Fruit fly (Drosophila melanogaster) whole organism, pupa: ENCODE results near the gene Nadsyn.
A peak's percentile ranks its signal among the peaks of the same experiment; 100 is the strongest.

ENCODE experiments used
- CG10348 ChIP-seq: fragments of 200-800 bp; sonication (Bioruptor generic); IDR thresholded peaks from 2 replicates; pipeline ENCODE4 v1.3.6; 2022; ENCODE audit warnings: missing biosample characterization, missing genetic modification characterization
- CG12605 ChIP-seq: fragments of 200-800 bp; sonication (Bioruptor generic); IDR thresholded peaks from 2 replicates; pipeline ENCODE4 v1.3.6; 2022; ENCODE audit warnings: missing biosample characterization, missing genetic modification characterization
- CG13204 ChIP-seq: fragments of 200-800 bp; sonication (Bioruptor generic); optimal IDR thresholded peaks from 2 replicates; lab custom pipeline; 2018; ENCODE audit warnings: missing biosample characterization, mild to moderate bottlenecking, missing genetic modification characterization, moderate library complexity
- CG14655 ChIP-seq: fragments of 200-800 bp; sonication (Bioruptor generic); optimal IDR thresholded peaks from 3 replicates; lab custom pipeline; 2017; ENCODE audit warnings: mild to moderate bottlenecking, missing biosample characterization, missing genetic modification reagents, missing genetic modification characterization
- CG15710 ChIP-seq: fragments of 200-800 bp; sonication (Bioruptor generic); optimal IDR thresholded peaks from 2 replicates; lab custom pipeline; 2018; ENCODE audit warnings: missing biosample characterization, mild to moderate bottlenecking, missing genetic modification characterization, moderate library complexity
- CG17806 ChIP-seq: fragments of 200-800 bp; sonication (Bioruptor generic); optimal IDR thresholded peaks from 2 replicates; lab custom pipeline; 2018; ENCODE audit warnings: missing biosample characterization, mild to moderate bottlenecking, missing genetic modification characterization, moderate library complexity
- CG32121 ChIP-seq: fragments of 200-800 bp; sonication (Bioruptor generic); IDR thresholded peaks from 2 replicates; pipeline ENCODE4 v1.3.6; 2022; ENCODE audit warnings: missing biosample characterization, missing genetic modification characterization
- CG34367 ChIP-seq: fragments of 200-800 bp; sonication (Bioruptor generic); optimal IDR thresholded peaks from 2 replicates; lab custom pipeline; 2018; ENCODE audit warnings: missing biosample characterization, mild to moderate bottlenecking, missing genetic modification characterization
- CG4496 ChIP-seq: fragments of 200-800 bp; sonication (Bioruptor generic); IDR thresholded peaks from 3 replicates; pipeline ENCODE4 v1.3.6; 2022; ENCODE audit warnings: missing biosample characterization, missing genetic modification characterization
- CG8159 ChIP-seq: fragments of 200-800 bp; sonication (Bioruptor generic); optimal IDR thresholded peaks from 3 replicates; lab custom pipeline; 2018; ENCODE audit warnings: missing biosample characterization, mild to moderate bottlenecking, missing genetic modification characterization, moderate library complexity
- CG8301 ChIP-seq: fragments of 200-800 bp; sonication (Bioruptor generic); optimal IDR thresholded peaks from 2 replicates; lab custom pipeline; 2018; ENCODE audit warnings: missing biosample characterization, mild to moderate bottlenecking, missing genetic modification characterization
- CG9948 ChIP-seq: fragments of 200-800 bp; sonication (Bioruptor generic); optimal IDR thresholded peaks from 2 replicates; lab custom pipeline; 2018; ENCODE audit warnings: missing biosample characterization, mild to moderate bottlenecking, missing genetic modification characterization, moderate library complexity
- D1 ChIP-seq: fragments of 200-800 bp; sonication (Bioruptor generic); optimal IDR thresholded peaks from 2 replicates; lab custom pipeline; 2018; ENCODE audit warnings: missing biosample characterization, mild to moderate bottlenecking, missing genetic modification characterization, moderate library complexity
- EcR ChIP-seq: fragments of 200-800 bp; sonication (Bioruptor generic); optimal IDR thresholded peaks from 3 replicates; lab custom pipeline; 2019; ENCODE audit warnings: missing biosample characterization, missing genetic modification characterization, mild to moderate bottlenecking, moderate library complexity, missing genetic modification reagents
- Ets98B ChIP-seq: fragments of 200-800 bp; sonication (Bioruptor generic); IDR thresholded peaks from 2 replicates; pipeline ENCODE4 v1.3.6; 2022; ENCODE audit warnings: missing biosample characterization, missing genetic modification characterization
- Pif1A ChIP-seq: fragments of 200-800 bp; sonication (Bioruptor generic); optimal IDR thresholded peaks from 3 replicates; lab custom pipeline; 2016; ENCODE audit warnings: missing biosample characterization, missing genetic modification characterization
- Pif1B ChIP-seq: fragments of 200-800 bp; sonication (Bioruptor generic); optimal IDR thresholded peaks from 3 replicates; lab custom pipeline; 2016; ENCODE audit warnings: missing biosample characterization, missing genetic modification characterization
- Snoo ChIP-seq: fragments of 200-800 bp; sonication (Bioruptor generic); optimal IDR thresholded peaks from 3 replicates; lab custom pipeline; 2017; ENCODE audit warnings: missing biosample characterization, mild to moderate bottlenecking, missing genetic modification characterization, inconsistent platforms
- fd96Ca ChIP-seq: fragments of 200-800 bp; sonication (Bioruptor generic); IDR thresholded peaks from 3 replicates; pipeline ENCODE4 v1.3.6; 2022; ENCODE audit warnings: missing biosample characterization, missing genetic modification characterization
- gl ChIP-seq: fragments of 200-800 bp; sonication (Bioruptor generic); optimal IDR thresholded peaks from 2 replicates; lab custom pipeline; 2018; ENCODE audit warnings: missing biosample characterization, mild to moderate bottlenecking, missing genetic modification characterization
- rn ChIP-seq: fragments of 200-800 bp; sonication (Bioruptor generic); IDR thresholded peaks from 2 replicates; pipeline ENCODE4 v1.3.6; 2022; ENCODE audit warnings: missing biosample characterization, missing genetic modification characterization

Gene Nadsyn

dm6 chrX:13698717-13699427 is 19.2 kb downstream of the Nadsyn start:
- TF ChIP-seq CG4496 (peak; percentile 63; the same call in 1 of the 3 replicates), rn (GFP tag; lab: Robert Waterston, UW) (no peak), CG13204 (GFP tag; lab: Kevin White, UChicago) (no peak), CG9948 (tag; lab: Kevin White, UChicago) (no peak), CG10348 (GFP tag; lab: Robert Waterston, UW) (no peak), CG32121 (GFP tag; lab: Robert Waterston, UW) (0 out of 2 replicates have a peak, but pooled peaks have one; percentile 19), Pif1A (GFP tag; lab: Kevin White, UChicago) (no peak), Snoo (no peak), CG8301 (tag; lab: Kevin White, UChicago) (peak; percentile 8), CG17806 (tag; lab: Kevin White, UChicago) (no peak), Ets98B (GFP tag; lab: Robert Waterston, UW) (peak; percentile 43; the same call in 1 of the 2 replicates), CG8159 (no peak), CG14655 (GFP tag; lab: Kevin White, UChicago) (peak; percentile 15)
- TF ChIP-seq, all 21 proteins: peak for 5

- TF ChIP-seq CG34367 (tag; lab: Kevin White, UChicago) (no peak), Pif1A (GFP tag; lab: Kevin White, UChicago) (no peak), CG9948 (tag; lab: Kevin White, UChicago) (no peak), fd96Ca (GFP tag; lab: Robert Waterston, UW) (no peak), CG8301 (tag; lab: Kevin White, UChicago) (no peak), CG14655 (GFP tag; lab: Kevin White, UChicago) (no peak), Snoo (no peak), CG8159 (no peak), CG17806 (tag; lab: Kevin White, UChicago) (no peak), CG4496 (no peak), EcR (GFP tag; lab: Kevin White, UChicago) (no peak), CG15710 (tag; lab: Kevin White, UChicago) (no peak), gl (no peak), Pif1B (GFP tag; lab: Kevin White, UChicago) (no peak), CG12605 (GFP tag; lab: Robert Waterston, UW) (no peak), CG32121 (GFP tag; lab: Robert Waterston, UW) (no peak), D1 (tag; lab: Kevin White, UChicago) (no peak), CG10348 (GFP tag; lab: Robert Waterston, UW) (no peak), rn (GFP tag; lab: Robert Waterston, UW) (no peak)
- TF ChIP-seq, all 21 proteins: peak for 0
Measured at dm6 chrX:13691992-13692391, 26.1 kb downstream of the Nadsyn start, which contains the start of gene Nna1. Gene Nna1 (plus strand): TSS chrX:13692292.

dm6 chrX:13682652-13683051 is 35.4 kb downstream of the Nadsyn start, which contains the start of gene CG11158:
Gene CG11158 (plus strand): TSS chrX:13682952.
- TF ChIP-seq EcR (GFP tag; lab: Kevin White, UChicago) (no peak), CG14655 (GFP tag; lab: Kevin White, UChicago) (no peak), CG32121 (GFP tag; lab: Robert Waterston, UW) (no peak), CG9948 (tag; lab: Kevin White, UChicago) (no peak)

dm6 chrX:13681906-13682305 is 36.2 kb downstream of the Nadsyn start:
- TF ChIP-seq CG32121 (GFP tag; lab: Robert Waterston, UW), result no peak
- no peak for TF ChIP-seq EcR (GFP tag; lab: Kevin White, UChicago)
- no peak for TF ChIP-seq CG10348 (GFP tag; lab: Robert Waterston, UW)
- no peak for TF ChIP-seq CG12605 (GFP tag; lab: Robert Waterston, UW)
- no peak for TF ChIP-seq CG15710 (tag; lab: Kevin White, UChicago)
- no peak for TF ChIP-seq D1 (tag; lab: Kevin White, UChicago)
- no peak for TF ChIP-seq CG13204 (GFP tag; lab: Kevin White, UChicago)
- no peak for TF ChIP-seq CG4496
- no peak for TF ChIP-seq CG8159
- no peak for TF ChIP-seq gl
- no peak for TF ChIP-seq CG14655 (GFP tag; lab: Kevin White, UChicago)
- TF ChIP-seq rn (GFP tag; lab: Robert Waterston, UW), result no peak
- TF ChIP-seq CG9948 (tag; lab: Kevin White, UChicago), result no peak
- no peak for TF ChIP-seq CG34367 (tag; lab: Kevin White, UChicago)
- no peak for TF ChIP-seq Ets98B (GFP tag; lab: Robert Waterston, UW)
- TF ChIP-seq fd96Ca (GFP tag; lab: Robert Waterston, UW), result no peak
- TF ChIP-seq Pif1B (GFP tag; lab: Kevin White, UChicago), result no peak
- no peak for TF ChIP-seq CG8301 (tag; lab: Kevin White, UChicago)
- TF ChIP-seq Snoo, result no peak
- TF ChIP-seq, all 21 proteins: peak for 0

dm6 chrX:13680262-13680661 is 37.8 kb downstream of the Nadsyn start, which contains the start of gene CG12177:
Gene CG12177 (minus strand): TSS chrX:13680500.
- TF ChIP-seq CG15710 (tag; lab: Kevin White, UChicago), result no peak
- no peak for TF ChIP-seq Ets98B (GFP tag; lab: Robert Waterston, UW)
- TF ChIP-seq CG10348 (GFP tag; lab: Robert Waterston, UW), result no peak
- TF ChIP-seq CG17806 (tag; lab: Kevin White, UChicago), result no peak
- no peak for TF ChIP-seq Pif1B (GFP tag; lab: Kevin White, UChicago)
- no peak for TF ChIP-seq EcR (GFP tag; lab: Kevin White, UChicago)
- no peak for TF ChIP-seq CG14655 (GFP tag; lab: Kevin White, UChicago)
- no peak for TF ChIP-seq Pif1A (GFP tag; lab: Kevin White, UChicago)
- TF ChIP-seq CG32121 (GFP tag; lab: Robert Waterston, UW), result no peak
- TF ChIP-seq, all 21 proteins: peak for 0
